Fruit fly (Drosophila melanogaster) S2 (cell line): ENCODE measurements around the gene Ir94b.

Source experiments
- CG8478 ChIP-seq: fragments of >200 bp; optimal IDR thresholded peaks from 2 replicates; lab custom pipeline; 2018
- CTCF ChIP-seq, 2 experiments: fragments of >200 bp; optimal IDR thresholded peaks; 2 replicates each; lab custom pipeline; 2018

Gene Ir94b

DNA sequence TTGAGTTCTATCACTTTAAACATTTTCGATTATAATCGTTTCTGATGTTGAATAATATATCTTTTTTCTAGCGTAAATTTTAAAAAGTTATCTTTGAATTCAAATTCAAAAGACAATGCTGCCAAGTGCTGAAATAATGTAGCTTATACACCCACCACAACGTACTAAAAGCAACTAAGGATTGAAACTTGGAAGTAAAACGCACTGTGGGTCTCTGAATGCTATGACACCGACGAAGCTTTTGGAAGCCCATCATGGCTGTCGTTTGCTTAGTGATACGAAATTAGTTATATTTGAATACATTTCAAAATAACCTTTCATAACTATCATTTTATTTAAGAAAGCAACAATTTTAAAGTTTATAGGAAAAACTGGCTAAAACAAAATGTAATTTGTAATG is 23.1 kb downstream of the Ir94b start:
- TF ChIP-seq CG8478 (lab: Kevin White, UChicago) (no peak), CTCF (optimal IDR thresholded peaks at IDR 0.05; lab: Kevin White, UChicago) (peak; percentile 19 to 51)

DNA sequence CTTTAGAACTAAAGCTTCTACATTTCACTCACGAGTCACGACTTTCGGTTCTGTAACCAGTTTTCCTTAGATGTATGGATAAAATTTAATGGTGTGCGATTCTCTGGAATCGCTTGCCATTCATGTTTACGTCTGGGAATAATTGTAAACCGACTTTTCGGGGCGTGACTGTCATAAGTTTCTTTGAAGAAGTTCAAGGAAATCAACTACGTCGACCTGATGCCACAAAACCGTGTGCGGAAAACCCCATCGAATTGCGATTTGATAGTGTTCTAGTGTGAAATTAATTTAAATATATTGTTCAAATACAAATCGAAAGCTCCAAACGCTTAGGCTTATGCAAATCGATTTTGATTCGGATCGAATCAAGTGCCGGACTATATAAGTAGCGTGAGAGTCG is 30.3 kb downstream of the Ir94b start, which contains the start of gene BomBc3:
BomBc3 (plus strand) TSS at position 301 of the 400 bp plus-strand sequence.
- TF ChIP-seq CTCF (optimal IDR thresholded peaks at IDR 0.05; lab: Kevin White, UChicago), result no peak
- TF ChIP-seq CG8478 (lab: Kevin White, UChicago), result no peak

DNA sequence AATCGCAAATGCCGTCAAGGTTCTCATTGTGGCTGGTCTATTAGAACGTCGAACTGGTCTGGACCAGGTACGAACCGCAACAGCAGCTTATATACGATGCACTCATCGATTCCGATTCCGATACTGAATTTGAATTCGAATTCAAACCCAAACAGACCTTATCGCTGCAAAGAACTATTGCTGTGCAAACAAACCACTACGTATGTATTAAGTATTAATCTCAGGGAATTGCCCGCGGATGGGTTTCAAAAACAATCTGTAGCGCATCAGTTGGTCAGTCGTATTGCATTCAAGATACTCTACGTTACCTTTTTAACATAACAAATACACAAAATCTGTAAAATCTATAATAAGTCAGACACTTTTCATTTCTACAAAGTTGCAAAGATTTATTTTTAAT is 30.8 kb downstream of the Ir94b start, which contains the start of gene BomT3:
BomT3 (minus strand) TSS at position 101 of the 400 bp plus-strand sequence.
- TF ChIP-seq CG8478 (lab: Kevin White, UChicago) (no peak), CTCF (optimal IDR thresholded peaks at IDR 0.05; lab: Kevin White, UChicago) (no peak)

DNA sequence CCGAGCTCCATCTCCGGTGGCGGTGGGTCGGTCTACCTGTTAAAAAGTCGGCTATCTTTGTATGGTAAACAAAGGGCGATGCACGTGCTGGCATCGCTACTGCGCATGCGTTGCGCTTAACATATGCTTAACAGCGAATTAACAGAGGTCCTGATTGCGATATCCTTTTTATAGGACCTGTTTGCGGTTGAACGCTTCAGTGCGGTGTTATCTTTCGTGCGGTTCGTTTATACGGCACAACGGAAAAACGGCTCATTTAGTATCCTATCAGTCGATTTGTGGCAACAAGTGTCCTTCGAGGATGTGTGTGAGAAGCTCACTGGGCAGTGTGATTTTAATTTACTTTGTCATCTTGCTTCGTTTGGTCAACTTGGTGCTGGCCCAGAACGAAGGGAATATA is 36.9 kb downstream of the Ir94b start, which contains the start of gene CG13408:
CG13408 (plus strand) TSS at position 222 of the 400 bp plus-strand sequence.
- TF ChIP-seq CG8478 (lab: Kevin White, UChicago), result no peak

DNA sequence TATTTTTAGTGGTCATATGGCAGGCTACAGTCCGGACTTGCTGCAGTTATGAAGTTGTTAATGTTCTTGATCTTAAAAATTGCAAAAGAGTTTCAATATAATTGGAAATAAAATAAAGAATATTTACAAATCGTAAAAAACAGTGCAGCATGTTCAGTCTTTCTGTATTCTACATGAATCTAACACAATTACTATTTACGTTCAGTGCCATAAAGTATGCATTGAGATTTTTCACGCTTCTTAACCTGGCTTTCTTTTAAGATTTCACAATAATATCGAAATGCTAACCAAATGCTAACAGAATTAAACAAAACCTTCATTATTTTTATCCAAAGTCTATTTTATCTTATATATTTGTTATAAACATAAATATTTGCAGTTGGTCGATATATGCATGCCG is 44.5 kb downstream of the Ir94b start:
- TF ChIP-seq CTCF (optimal IDR thresholded peaks at IDR 0.05; lab: Kevin White, UChicago) (no peak), CG8478 (lab: Kevin White, UChicago) (no peak)

DNA sequence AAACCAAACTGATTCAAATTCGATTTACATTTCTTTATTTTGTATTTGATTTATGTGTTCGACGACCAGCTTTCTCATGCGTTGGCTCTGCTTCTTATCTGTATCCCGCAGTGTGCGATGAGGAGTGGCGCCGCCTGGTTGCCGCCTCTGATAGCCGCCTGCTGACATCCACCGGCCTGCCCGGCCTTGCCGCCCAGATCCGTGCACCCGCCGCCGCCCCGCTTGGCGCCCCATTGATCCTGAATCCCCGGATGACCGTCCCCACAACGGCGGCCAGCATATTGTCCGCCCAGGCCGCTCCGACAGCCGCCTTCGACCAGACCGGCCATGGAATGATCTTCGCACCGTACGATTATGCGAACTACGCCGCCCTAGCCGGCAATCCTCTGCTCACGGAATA is 45.4 kb downstream of the Ir94b start:
- no peak for TF ChIP-seq CTCF (optimal IDR thresholded peaks at IDR 0.05; lab: Kevin White, UChicago)
- TF ChIP-seq CG8478 (lab: Kevin White, UChicago), result no peak

DNA sequence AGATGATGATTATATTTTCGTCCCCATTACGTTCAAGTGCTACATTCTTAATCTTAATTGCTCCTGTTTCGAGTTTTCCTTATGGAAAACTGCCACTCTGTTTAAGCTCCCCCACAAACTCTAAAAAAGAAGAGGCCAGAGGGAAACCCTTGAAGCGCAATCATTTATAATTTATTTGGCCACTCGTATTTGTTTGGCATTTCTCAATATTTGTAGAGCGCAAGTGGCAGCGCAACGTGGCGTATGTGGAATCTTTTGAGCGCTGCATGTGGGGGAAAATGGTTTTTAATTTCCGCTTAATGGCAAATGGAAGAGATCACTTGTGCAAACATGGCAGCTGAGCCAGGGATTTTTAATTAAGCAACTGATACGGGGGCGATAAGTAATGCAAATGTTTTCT is 49.8 kb downstream of the Ir94b start:
- no peak for TF ChIP-seq CG8478 (lab: Kevin White, UChicago)
- TF ChIP-seq CTCF (optimal IDR thresholded peaks at IDR 0.05; lab: Kevin White, UChicago), result no peak

DNA sequence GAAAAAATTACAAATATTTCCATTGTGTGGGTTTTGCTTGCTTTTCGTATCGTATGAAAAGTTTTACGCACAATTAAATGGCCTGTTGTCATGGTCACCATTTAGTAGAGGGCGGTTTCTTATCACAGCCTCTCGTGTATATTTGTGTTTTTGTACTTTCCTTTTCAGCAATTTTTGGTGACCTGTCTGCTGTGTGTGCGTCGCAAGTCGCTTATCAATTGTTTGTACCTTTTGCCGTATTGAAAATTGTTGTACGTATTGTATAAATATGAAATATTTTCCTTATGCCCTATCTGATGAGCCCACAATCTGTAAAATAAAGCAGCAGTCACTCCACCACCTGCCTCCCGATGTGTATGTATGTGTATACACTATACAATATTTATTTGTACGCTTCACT is 50.6 kb downstream of the Ir94b start:
- TF ChIP-seq CG8478 (lab: Kevin White, UChicago), result no peak
- no peak for TF ChIP-seq CTCF (optimal IDR thresholded peaks at IDR 0.05; lab: Kevin White, UChicago)
